Fruit fly (Drosophila melanogaster) whole organism, embryonic: ENCODE measurements around the gene br.
A peak's percentile ranks its signal among the peaks of the same experiment; 100 is the strongest.

ENCODE experiments used
- ATbp ChIP-seq: fragments of 200-800 bp; sonication (Bioruptor generic); optimal IDR thresholded peaks from 2 replicates; lab custom pipeline; 2017; ENCODE audit warnings: missing biosample characterization, mild to moderate bottlenecking, missing genetic modification characterization, missing genetic modification reagents
- Bgb ChIP-seq: fragments of 200-800 bp; sonication (Bioruptor generic); IDR thresholded peaks from 2 replicates; pipeline ENCODE4 v1.3.6; 2022; ENCODE audit warnings: missing biosample characterization, missing genetic modification characterization; ENCODE audit not compliant: partially characterized antibody
- CG10267 ChIP-seq: fragments of 200-800 bp; sonication (Bioruptor generic); optimal IDR thresholded peaks from 2 replicates; lab custom pipeline; 2018; ENCODE audit warnings: missing biosample characterization, mild to moderate bottlenecking, missing genetic modification characterization, moderate library complexity
- CG11695 ChIP-seq: fragments of 200-800 bp; sonication (Bioruptor generic); IDR thresholded peaks from 3 replicates; pipeline ENCODE4 v1.3.6; 2022; ENCODE audit warnings: missing biosample characterization, missing genetic modification characterization
- CG12104 ChIP-seq: fragments of 200-800 bp; sonication (Bioruptor generic); optimal IDR thresholded peaks from 3 replicates; lab custom pipeline; 2016; ENCODE audit warnings: missing biosample characterization, missing genetic modification characterization
- CG13287 ChIP-seq: fragments of 200-800 bp; sonication (Bioruptor generic); IDR thresholded peaks from 2 replicates; pipeline ENCODE4 v1.3.6; 2022; ENCODE audit warnings: missing biosample characterization, missing genetic modification characterization; ENCODE audit not compliant: partially characterized antibody
- CG14710 ChIP-seq: fragments of 200-800 bp; sonication (Bioruptor generic); optimal IDR thresholded peaks from 3 replicates; lab custom pipeline; 2019; ENCODE audit warnings: missing biosample characterization, mild to moderate bottlenecking, missing genetic modification characterization, moderate library complexity
- CG14860 ChIP-seq: fragments of 200-800 bp; sonication (Bioruptor generic); IDR thresholded peaks from 3 replicates; pipeline ENCODE4 v1.3.6; 2022; ENCODE audit warnings: missing biosample characterization, missing genetic modification characterization; ENCODE audit not compliant: partially characterized antibody
- CG15514 ChIP-seq: fragments of 200-800 bp; sonication (Bioruptor generic); optimal IDR thresholded peaks from 3 replicates; lab custom pipeline; 2017; ENCODE audit warnings: missing biosample characterization, missing genetic modification characterization, mild to moderate bottlenecking, moderate library complexity, missing genetic modification reagents
- CG17802 ChIP-seq: fragments of 200-800 bp; sonication (Bioruptor generic); optimal IDR thresholded peaks from 2 replicates; lab custom pipeline; 2018; ENCODE audit warnings: missing biosample characterization, mild to moderate bottlenecking, missing genetic modification characterization, moderate library complexity
- CG2116 ChIP-seq: fragments of 200-800 bp; sonication (Bioruptor generic); optimal IDR thresholded peaks from 3 replicates; lab custom pipeline; 2018; ENCODE audit warnings: missing biosample characterization, mild to moderate bottlenecking, missing genetic modification characterization
- CG2712 ChIP-seq: fragments of 200-800 bp; optimal IDR thresholded peaks from 3 replicates; lab custom pipeline; 2019; ENCODE audit warnings: missing biosample characterization, mild to moderate bottlenecking, missing genetic modification characterization, moderate library complexity
- CG42726 ChIP-seq: fragments of 200-800 bp; sonication (Bioruptor generic); IDR thresholded peaks from 2 replicates; pipeline ENCODE4 v1.3.6; 2022; ENCODE audit warnings: missing biosample characterization, missing genetic modification characterization; ENCODE audit not compliant: partially characterized antibody
- CG4617 ChIP-seq: fragments of 200-800 bp; sonication (Bioruptor generic); optimal IDR thresholded peaks from 3 replicates; lab custom pipeline; 2016; ENCODE audit warnings: missing biosample characterization, missing genetic modification characterization, borderline replicate concordance
- CG6791 ChIP-seq: fragments of 200-800 bp; sonication (Bioruptor generic); IDR thresholded peaks from 3 replicates; pipeline ENCODE4 v1.3.6; 2022; ENCODE audit warnings: missing biosample characterization, missing genetic modification characterization; ENCODE audit not compliant: partially characterized antibody
- CG6813 ChIP-seq: fragments of 200-800 bp; sonication (Bioruptor generic); optimal IDR thresholded peaks from 2 replicates; lab custom pipeline; 2017; ENCODE audit warnings: missing biosample characterization, missing genetic modification characterization, mild to moderate bottlenecking, moderate library complexity, missing genetic modification reagents
- CG7963 ChIP-seq: fragments of 200-800 bp; sonication (Bioruptor generic); IDR thresholded peaks from 3 replicates; pipeline ENCODE4 v1.3.6; 2022; ENCODE audit warnings: missing biosample characterization, missing genetic modification characterization; ENCODE audit not compliant: partially characterized antibody
- CrebB ChIP-seq: fragments of 200-800 bp; sonication (Bioruptor generic); optimal IDR thresholded peaks from 3 replicates; lab custom pipeline; 2018; ENCODE audit warnings: missing biosample characterization, mild to moderate bottlenecking, missing genetic modification characterization
- E2f2 ChIP-seq: fragments of 200-800 bp; sonication (Bioruptor generic); IDR thresholded peaks from 2 replicates; pipeline ENCODE4 v1.3.6; 2022; ENCODE audit warnings: missing biosample characterization, missing genetic modification characterization
- Fer2 ChIP-seq: fragments of 200-800 bp; sonication (Bioruptor generic); optimal IDR thresholded peaks from 2 replicates; lab custom pipeline; 2018; ENCODE audit warnings: missing biosample characterization, mild to moderate bottlenecking, missing genetic modification characterization, moderate library complexity
- HLH4C ChIP-seq: fragments of 200-800 bp; sonication (Bioruptor generic); IDR thresholded peaks from 3 replicates; pipeline ENCODE4 v1.3.6; 2022; ENCODE audit warnings: missing biosample characterization, missing genetic modification characterization; ENCODE audit not compliant: partially characterized antibody
- HLHmδ ChIP-seq: fragments of 200-800 bp; sonication (Bioruptor generic); optimal IDR thresholded peaks from 2 replicates; lab custom pipeline; 2018; ENCODE audit warnings: missing biosample characterization, mild to moderate bottlenecking, missing genetic modification characterization, moderate library complexity
- Hand ChIP-seq: fragments of 200-800 bp; sonication (Bioruptor generic); optimal IDR thresholded peaks from 2 replicates; lab custom pipeline; 2017; ENCODE audit warnings: mild to moderate bottlenecking, missing biosample characterization, missing genetic modification reagents, missing genetic modification characterization
- Hr39 ChIP-seq: fragments of >200 bp; optimal IDR thresholded peaks from 2 replicates; lab custom pipeline; 2017
- MBD-R2 ChIP-seq: fragments of 200-800 bp; sonication (Bioruptor generic); IDR thresholded peaks from 2 replicates; pipeline ENCODE4 v1.3.6; 2022; ENCODE audit warnings: missing biosample characterization, missing genetic modification characterization
- MESR4 ChIP-seq: fragments of 200-800 bp; sonication (Bioruptor generic); optimal IDR thresholded peaks from 2 replicates; lab custom pipeline; 2018; ENCODE audit warnings: missing biosample characterization, mild to moderate bottlenecking, missing genetic modification characterization, moderate library complexity
- Med ChIP-seq: fragments of 200-800 bp; sonication (Bioruptor generic); peaks from one replicate; lab custom pipeline; 2016; ENCODE audit warnings: missing biosample characterization, missing genetic modification characterization, mild to moderate bottlenecking, inconsistent platforms, moderate library complexity
- Myb ChIP-seq: fragments of 200-800 bp; sonication (Bioruptor generic); optimal IDR thresholded peaks from 2 replicates; lab custom pipeline; 2016; ENCODE audit warnings: missing biosample characterization, missing genetic modification characterization
- Neu2 ChIP-seq: fragments of 200-800 bp; sonication (Bioruptor generic); optimal IDR thresholded peaks from 3 replicates; lab custom pipeline; 2016; ENCODE audit warnings: missing biosample characterization, missing genetic modification characterization, borderline replicate concordance
- Scr ChIP-seq: fragments of 200-800 bp; sonication (Bioruptor generic); IDR thresholded peaks from 2 replicates; pipeline ENCODE4 v1.3.6; 2022; ENCODE audit warnings: missing biosample characterization, missing genetic modification characterization; ENCODE audit not compliant: partially characterized antibody
- Sry-δ ChIP-seq: fragments of 200-800 bp; sonication (Bioruptor generic); optimal IDR thresholded peaks from 2 replicates; lab custom pipeline; 2016; ENCODE audit warnings: missing biosample characterization, missing genetic modification characterization
- ato ChIP-seq: fragments of 200-800 bp; sonication (Bioruptor generic); IDR thresholded peaks from 2 replicates; pipeline ENCODE4 v1.3.6; 2022; ENCODE audit warnings: missing biosample characterization, missing genetic modification characterization; ENCODE audit not compliant: partially characterized antibody
- bbx ChIP-seq: fragments of 200-800 bp; sonication (Bioruptor generic); IDR thresholded peaks from 2 replicates; pipeline ENCODE4 v1.3.6; 2022; ENCODE audit warnings: missing biosample characterization, missing genetic modification characterization; ENCODE audit not compliant: partially characterized antibody
- btn ChIP-seq: fragments of 200-800 bp; sonication (Bioruptor generic); optimal IDR thresholded peaks from 2 replicates; lab custom pipeline; 2016; ENCODE audit warnings: missing biosample characterization, missing genetic modification characterization
- dmrt99B ChIP-seq: fragments of 200-800 bp; sonication (Bioruptor generic); optimal IDR thresholded peaks from 2 replicates; lab custom pipeline; 2018; ENCODE audit warnings: missing biosample characterization, mild to moderate bottlenecking, missing genetic modification characterization, moderate library complexity
- gcm ChIP-seq: fragments of 200-800 bp; sonication (Bioruptor generic); optimal IDR thresholded peaks from 2 replicates; lab custom pipeline; 2019; ENCODE audit warnings: missing biosample characterization, mild to moderate bottlenecking, missing genetic modification characterization, moderate library complexity
- hbn ChIP-seq: fragments of 200-800 bp; sonication (Bioruptor generic); IDR thresholded peaks from 2 replicates; pipeline ENCODE4 v1.3.6; 2022; ENCODE audit warnings: missing biosample characterization, missing genetic modification characterization; ENCODE audit not compliant: partially characterized antibody
- lbe ChIP-seq: fragments of 200-800 bp; sonication (Bioruptor generic); optimal IDR thresholded peaks from 2 replicates; lab custom pipeline; 2016; ENCODE audit warnings: missing biosample characterization, mild to moderate bottlenecking, missing genetic modification characterization
- maf-S ChIP-seq: fragments of 200-800 bp; sonication (Bioruptor generic); optimal IDR thresholded peaks from 2 replicates; lab custom pipeline; 2016; ENCODE audit warnings: missing biosample characterization, missing genetic modification characterization
- nerfin-2 ChIP-seq: fragments of 200-800 bp; sonication (Bioruptor generic); IDR thresholded peaks from 2 replicates; pipeline ENCODE4 v1.3.6; 2022; ENCODE audit warnings: missing biosample characterization, missing genetic modification characterization; ENCODE audit not compliant: partially characterized antibody
- psq ChIP-seq: fragments of 200-800 bp; sonication (Bioruptor generic); optimal IDR thresholded peaks from 2 replicates; lab custom pipeline; 2017; ENCODE audit warnings: missing biosample characterization, missing genetic modification characterization
- pzg ChIP-seq: fragments of 200-800 bp; sonication (Bioruptor generic); optimal IDR thresholded peaks from 3 replicates; lab custom pipeline; 2018; ENCODE audit warnings: missing biosample characterization, mild to moderate bottlenecking, missing genetic modification characterization, moderate library complexity
- sna ChIP-seq: fragments of 200-800 bp; sonication (Bioruptor generic); IDR thresholded peaks from 2 replicates; pipeline ENCODE4 v1.3.6; 2022; ENCODE audit warnings: missing biosample characterization, missing genetic modification characterization; ENCODE audit not compliant: partially characterized antibody
- stwl ChIP-seq: fragments of 200-800 bp; sonication (Bioruptor generic); optimal IDR thresholded peaks from 3 replicates; lab custom pipeline; 2018; ENCODE audit warnings: missing biosample characterization, mild to moderate bottlenecking, missing genetic modification characterization, moderate library complexity
- tna ChIP-seq: fragments of 200-800 bp; sonication (Bioruptor generic); IDR thresholded peaks from 2 replicates; pipeline ENCODE4 v1.3.6; 2022; ENCODE audit warnings: missing biosample characterization, missing genetic modification characterization; ENCODE audit not compliant: partially characterized antibody
- trem ChIP-seq: fragments of 200-800 bp; optimal IDR thresholded peaks from 3 replicates; lab custom pipeline; 2019; ENCODE audit warnings: missing biosample characterization, mild to moderate bottlenecking, missing genetic modification characterization, moderate library complexity
- vnd ChIP-seq: fragments of 200-800 bp; sonication (Bioruptor generic); IDR thresholded peaks from 3 replicates; pipeline ENCODE4 v1.3.6; 2022; ENCODE audit warnings: missing biosample characterization, missing genetic modification characterization; ENCODE audit not compliant: partially characterized antibody
- zen2 ChIP-seq: fragments of 200-800 bp; sonication (Bioruptor generic); IDR thresholded peaks from 3 replicates; pipeline ENCODE4 v1.3.6; 2022; ENCODE audit warnings: missing biosample characterization, missing genetic modification characterization; ENCODE audit not compliant: partially characterized antibody

Gene br

DNA sequence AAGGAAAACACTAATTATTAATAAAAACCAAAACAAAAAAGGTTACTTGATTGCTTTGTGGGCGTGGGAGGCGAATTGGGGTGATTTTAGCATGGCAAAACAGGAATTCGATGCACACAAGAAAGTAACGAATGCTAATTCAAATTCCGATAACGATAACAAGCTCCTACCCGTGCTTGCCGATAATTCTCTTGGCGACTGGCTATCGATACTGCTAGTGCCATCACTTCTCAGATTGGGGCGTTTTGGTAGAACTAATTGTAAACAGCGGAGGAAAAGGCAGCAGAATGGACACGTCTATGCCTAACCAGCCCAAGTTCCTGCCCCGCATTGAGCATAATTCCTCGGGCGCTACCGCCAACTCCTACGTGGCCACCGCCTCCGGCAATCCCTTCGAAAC is 89.9 kb downstream of the br start, which contains the start of gene dor (continued):
- TF ChIP-seq E2f2 (GFP tag; lab: Robert Waterston, UW) = peak; percentile 80
- peak; percentile 90 for TF ChIP-seq bbx
- peak; percentile 55 for TF ChIP-seq CG4617 (GFP tag; lab: Kevin White, UChicago)
- TF ChIP-seq Neu2 = peak; percentile 69
- TF ChIP-seq gcm (GFP tag; lab: Kevin White, UChicago) = no peak
- TF ChIP-seq HLHmδ (GFP tag; lab: Kevin White, UChicago) = no peak
- TF ChIP-seq Myb (GFP tag; lab: Kevin White, UChicago) = peak; percentile 94
- TF ChIP-seq CG11695 = no peak
- no peak for TF ChIP-seq btn (GFP tag; lab: Kevin White, UChicago)
- TF ChIP-seq CG14860 = peak; percentile 78
- TF ChIP-seq CG6791 (GFP tag; lab: Robert Waterston, UW) = peak; percentile 87
- peak; percentile 3 for TF ChIP-seq CG10267
- TF ChIP-seq hbn = peak; percentile 71
- TF ChIP-seq CG2712 = peak; percentile 1
- peak; percentile 85 for TF ChIP-seq HLH4C
- no peak for TF ChIP-seq maf-S
- TF ChIP-seq CG7963 (GFP tag; lab: Robert Waterston, UW) = peak; percentile 77
- TF ChIP-seq Scr (GFP tag; lab: Robert Waterston, UW) = peak; percentile 80
- no peak for TF ChIP-seq CG17802 (tag; lab: Kevin White, UChicago)
- TF ChIP-seq Hr39 (lab: Kevin White, UChicago) = no peak
- TF ChIP-seq MESR4 (GFP tag; lab: Kevin White, UChicago) = peak; percentile 69
- peak; percentile 52 for TF ChIP-seq pzg (GFP tag; lab: Kevin White, UChicago)
- no peak for TF ChIP-seq CG6813 (GFP tag; lab: Kevin White, UChicago)
- TF ChIP-seq CG15514 (GFP tag; lab: Kevin White, UChicago) = peak; percentile 36
- peak; percentile 5 for TF ChIP-seq CG14710 (tag; lab: Kevin White, UChicago)
- peak; percentile 29 for TF ChIP-seq lbe (GFP tag; lab: Kevin White, UChicago)
- peak; percentile 82 for TF ChIP-seq vnd (GFP tag; lab: Robert Waterston, UW)
- TF ChIP-seq zen2 (GFP tag; lab: Robert Waterston, UW) = peak; percentile 72
- TF ChIP-seq MBD-R2 (GFP tag; lab: Robert Waterston, UW) = peak; percentile 74
- TF ChIP-seq sna (GFP tag; lab: Robert Waterston, UW) = peak; percentile 83
- peak; percentile 39 for TF ChIP-seq Med (GFP tag; lab: Kevin White, UChicago)
- no peak for TF ChIP-seq Hand (GFP tag; lab: Kevin White, UChicago)
- TF ChIP-seq ato = peak; percentile 84
- peak; percentile 83 for TF ChIP-seq nerfin-2 (GFP tag; lab: Robert Waterston, UW)
- peak; percentile 88 for TF ChIP-seq Sry-δ
- no peak for TF ChIP-seq dmrt99B
- TF ChIP-seq Fer2 (tag; lab: Kevin White, UChicago) = no peak
- TF ChIP-seq CG12104 (GFP tag; lab: Kevin White, UChicago) = no peak
- no peak for TF ChIP-seq psq (GFP tag; lab: Kevin White, UChicago)
- TF ChIP-seq CrebB (tag; lab: Kevin White, UChicago) = no peak
- peak; percentile 86 for TF ChIP-seq tna (GFP tag; lab: Robert Waterston, UW)
- TF ChIP-seq Bgb (GFP tag; lab: Robert Waterston, UW) = peak; percentile 90
- peak; percentile 72; the same call in 1 of the 2 replicates for TF ChIP-seq CG42726 (GFP tag; lab: Robert Waterston, UW)
- TF ChIP-seq ATbp (GFP tag; lab: Kevin White, UChicago) = no peak
- TF ChIP-seq CG13287 = peak; percentile 90
- peak; percentile 92 for TF ChIP-seq CG2116 (GFP tag; lab: Kevin White, UChicago)
- TF ChIP-seq stwl (tag; lab: Kevin White, UChicago) = peak; percentile 47
- TF ChIP-seq trem (tag; lab: Kevin White, UChicago) = peak; percentile 22
